Fruit fly (Drosophila melanogaster) whole organism, embryonic: ENCODE measurements around the gene Vha16-5.
A peak's percentile ranks its signal among the peaks of the same experiment; 100 is the strongest.

Experiments used
- Bdp1 ChIP-seq: fragments of 200-800 bp; sonication (Bioruptor generic); optimal IDR thresholded peaks from 3 replicates; lab custom pipeline; 2016; ENCODE audit warnings: missing biosample characterization, missing genetic modification characterization
- CG1024 ChIP-seq: fragments of 200-800 bp; sonication (Bioruptor generic); IDR thresholded peaks from 2 replicates; pipeline ENCODE4 v1.3.6; 2022; ENCODE audit warnings: missing biosample characterization, missing genetic modification characterization
- CG10979 ChIP-seq: fragments of 200-800 bp; sonication (Bioruptor generic); optimal IDR thresholded peaks from 2 replicates; lab custom pipeline; 2018; ENCODE audit warnings: missing biosample characterization, mild to moderate bottlenecking, missing genetic modification characterization, moderate library complexity
- CG11456 ChIP-seq: fragments of 200-800 bp; sonication (Bioruptor generic); IDR thresholded peaks from 3 replicates; pipeline ENCODE4 v1.3.6; 2022; ENCODE audit warnings: missing biosample characterization, missing genetic modification characterization
- CG11504 ChIP-seq: fragments of 200-800 bp; sonication (Bioruptor generic); optimal IDR thresholded peaks from 3 replicates; lab custom pipeline; 2019; ENCODE audit warnings: missing biosample characterization, mild to moderate bottlenecking, missing genetic modification characterization, moderate library complexity
- CG11560 ChIP-seq: fragments of 200-800 bp; sonication (Bioruptor generic); IDR thresholded peaks from 3 replicates; pipeline ENCODE4 v1.3.6; 2022; ENCODE audit warnings: missing biosample characterization, missing genetic modification characterization
- CG14965 ChIP-seq: fragments of 200-800 bp; sonication (Bioruptor generic); optimal IDR thresholded peaks from 2 replicates; lab custom pipeline; 2016; ENCODE audit warnings: missing biosample characterization, missing genetic modification characterization, borderline replicate concordance
- CG17912 ChIP-seq: fragments of 200-800 bp; sonication (Bioruptor generic); optimal IDR thresholded peaks from 2 replicates; lab custom pipeline; 2018; ENCODE audit warnings: missing biosample characterization, mild to moderate bottlenecking, missing genetic modification characterization
- CG1832 ChIP-seq: fragments of 200-800 bp; sonication (Bioruptor generic); optimal IDR thresholded peaks from 2 replicates; lab custom pipeline; 2017; ENCODE audit warnings: missing biosample characterization, mild to moderate bottlenecking, missing genetic modification characterization, inconsistent platforms
- CG2120 ChIP-seq: fragments of 200-800 bp; sonication (Bioruptor generic); optimal IDR thresholded peaks from 3 replicates; lab custom pipeline; 2016; ENCODE audit warnings: missing biosample characterization, missing genetic modification characterization
- CG2129 ChIP-seq: fragments of 200-800 bp; sonication (Bioruptor generic); IDR thresholded peaks from 2 replicates; pipeline ENCODE4 v1.3.6; 2022; ENCODE audit warnings: missing biosample characterization, missing genetic modification characterization; ENCODE audit not compliant: partially characterized antibody
- CG3163 ChIP-seq: fragments of 200-800 bp; sonication (Bioruptor generic); optimal IDR thresholded peaks from 3 replicates; lab custom pipeline; 2016; ENCODE audit warnings: missing biosample characterization, missing genetic modification characterization
- CG34224 ChIP-seq: fragments of 200-800 bp; sonication (Bioruptor generic); IDR thresholded peaks from 3 replicates; pipeline ENCODE4 v1.3.6; 2022; ENCODE audit warnings: missing biosample characterization, missing genetic modification characterization; ENCODE audit not compliant: partially characterized antibody
- CG4617 ChIP-seq: fragments of 200-800 bp; sonication (Bioruptor generic); optimal IDR thresholded peaks from 3 replicates; lab custom pipeline; 2016; ENCODE audit warnings: missing biosample characterization, missing genetic modification characterization, borderline replicate concordance
- CG8388 ChIP-seq: fragments of 200-800 bp; sonication (Bioruptor generic); optimal IDR thresholded peaks from 2 replicates; lab custom pipeline; 2019; ENCODE audit warnings: missing biosample characterization, mild to moderate bottlenecking, missing genetic modification characterization, moderate library complexity
- CHES-1-like ChIP-seq: fragments of 200-800 bp; sonication (Bioruptor generic); optimal IDR thresholded peaks from 2 replicates; lab custom pipeline; 2016; ENCODE audit warnings: missing biosample characterization, missing genetic modification characterization
- Deaf1 ChIP-seq: fragments of 200-800 bp; optimal IDR thresholded peaks from 3 replicates; lab custom pipeline; 2019; ENCODE audit warnings: missing biosample characterization, mild to moderate bottlenecking, missing genetic modification characterization, moderate library complexity
- Dfd ChIP-seq, 2 experiments: fragments of >200 bp; optimal IDR thresholded peaks; 2 replicates each; lab custom pipeline; 2017; ENCODE audit warnings: missing biosample characterization in 2 of 2, missing genetic modification characterization in 2 of 2
- Dp ChIP-seq: fragments of 200-800 bp; sonication (Bioruptor generic); optimal IDR thresholded peaks from 2 replicates; lab custom pipeline; 2018; ENCODE audit warnings: missing biosample characterization, mild to moderate bottlenecking, missing genetic modification characterization, moderate library complexity
- E2f1 ChIP-seq: fragments of 200-800 bp; sonication (Bioruptor generic); IDR thresholded peaks from 2 replicates; pipeline ENCODE4 v1.3.6; 2022; ENCODE audit warnings: missing biosample characterization, missing genetic modification characterization
- HLH4C ChIP-seq: fragments of 200-800 bp; sonication (Bioruptor generic); IDR thresholded peaks from 3 replicates; pipeline ENCODE4 v1.3.6; 2022; ENCODE audit warnings: missing biosample characterization, missing genetic modification characterization; ENCODE audit not compliant: partially characterized antibody
- HLH54F ChIP-seq: fragments of 200-800 bp; sonication (Bioruptor generic); optimal IDR thresholded peaks from 3 replicates; lab custom pipeline; 2016; ENCODE audit warnings: missing biosample characterization, missing genetic modification characterization
- HLHmδ ChIP-seq: fragments of 200-800 bp; sonication (Bioruptor generic); optimal IDR thresholded peaks from 2 replicates; lab custom pipeline; 2018; ENCODE audit warnings: missing biosample characterization, mild to moderate bottlenecking, missing genetic modification characterization, moderate library complexity
- HmgZ ChIP-seq: fragments of 200-800 bp; sonication (Bioruptor generic); optimal IDR thresholded peaks from 2 replicates; lab custom pipeline; 2018; ENCODE audit warnings: missing biosample characterization, mild to moderate bottlenecking, missing genetic modification characterization
- Hsf ChIP-seq: fragments of 200-800 bp; sonication (Bioruptor generic); optimal IDR thresholded peaks from 3 replicates; lab custom pipeline; 2016; ENCODE audit warnings: missing biosample characterization, missing genetic modification characterization
- Mrtf ChIP-seq: fragments of 200-800 bp; sonication (Bioruptor generic); IDR thresholded peaks from 3 replicates; pipeline ENCODE4 v1.3.6; 2022; ENCODE audit warnings: missing biosample characterization, missing genetic modification characterization
- NK7.1 ChIP-seq: fragments of 200-800 bp; sonication (Bioruptor generic); optimal IDR thresholded peaks from 3 replicates; lab custom pipeline; 2016; ENCODE audit warnings: missing biosample characterization, missing genetic modification characterization
- Pdp1 ChIP-seq, 2 experiments: fragments of 200-800 bp; sonication (Bioruptor generic); optimal IDR thresholded peaks; 3 replicates each; lab custom pipeline; 2016; ENCODE audit warnings: missing biosample characterization in 2 of 2, missing genetic modification characterization in 2 of 2, mild to moderate bottlenecking in 1 of 2, moderate library complexity in 1 of 2
- Spps ChIP-seq: fragments of 200-800 bp; sonication (Bioruptor generic); optimal IDR thresholded peaks from 2 replicates; lab custom pipeline; 2018; ENCODE audit warnings: missing biosample characterization, mild to moderate bottlenecking, missing genetic modification characterization
- Tbp ChIP-seq: fragments of >200 bp; optimal IDR thresholded peaks from 2 replicates; lab custom pipeline; 2018; ENCODE audit warnings: missing biosample characterization, missing genetic modification characterization
- Xbp1 ChIP-seq: fragments of 200-800 bp; sonication (Bioruptor generic); optimal IDR thresholded peaks from 3 replicates; lab custom pipeline; 2016; ENCODE audit warnings: missing biosample characterization, mild to moderate bottlenecking, missing genetic modification characterization
- YL-1 ChIP-seq: fragments of 200-800 bp; sonication (Bioruptor generic); optimal IDR thresholded peaks from 3 replicates; lab custom pipeline; 2017; ENCODE audit warnings: missing biosample characterization, mild to moderate bottlenecking, missing genetic modification characterization
- al ChIP-seq: fragments of 200-800 bp; sonication (Bioruptor generic); IDR thresholded peaks from 2 replicates; pipeline ENCODE4 v1.3.6; 2022; ENCODE audit warnings: missing biosample characterization, missing genetic modification characterization
- caup ChIP-seq: fragments of 200-800 bp; sonication (Bioruptor generic); optimal IDR thresholded peaks from 3 replicates; lab custom pipeline; 2017; ENCODE audit warnings: missing biosample characterization, mild to moderate bottlenecking, missing genetic modification characterization, moderate library complexity; ENCODE audit not compliant: severe bottlenecking
- cwo ChIP-seq: fragments of 200-800 bp; sonication (Bioruptor generic); optimal IDR thresholded peaks from 3 replicates; lab custom pipeline; 2017; ENCODE audit warnings: missing biosample characterization, missing genetic modification characterization, mild to moderate bottlenecking, moderate library complexity, missing genetic modification reagents
- da ChIP-seq: fragments of 200-800 bp; sonication (Bioruptor generic); optimal IDR thresholded peaks from 2 replicates; lab custom pipeline; 2016; ENCODE audit warnings: missing biosample characterization, missing genetic modification characterization
- dan ChIP-seq: fragments of 200-800 bp; sonication (Bioruptor generic); IDR thresholded peaks from 2 replicates; pipeline ENCODE4 v1.3.6; 2022; ENCODE audit warnings: missing biosample characterization, missing genetic modification characterization
- grn ChIP-seq: fragments of 200-800 bp; sonication (Bioruptor generic); optimal IDR thresholded peaks from 3 replicates; lab custom pipeline; 2017; ENCODE audit warnings: missing biosample characterization, missing genetic modification characterization
- her ChIP-seq: fragments of 200-800 bp; sonication (Bioruptor generic); optimal IDR thresholded peaks from 2 replicates; lab custom pipeline; 2016; ENCODE audit warnings: missing biosample characterization, missing genetic modification characterization
- jumu ChIP-seq: fragments of 200-800 bp; sonication (Bioruptor generic); optimal IDR thresholded peaks from 3 replicates; lab custom pipeline; 2016; ENCODE audit warnings: missing biosample characterization, missing genetic modification characterization
- knrl ChIP-seq: fragments of 200-800 bp; sonication (Bioruptor generic); IDR thresholded peaks from 3 replicates; pipeline ENCODE4 v1.3.6; 2022; ENCODE audit warnings: missing biosample characterization, missing genetic modification characterization; ENCODE audit not compliant: partially characterized antibody
- lola ChIP-seq, 3 experiments: fragments of >200 bp in 2 of 3; fragments of 200-800 bp in 1 of 3; sonication (Bioruptor generic) in 1 of 3; optimal IDR thresholded peaks; 2 replicates each; lab custom pipeline; 2017 to 2019; ENCODE audit warnings: missing biosample characterization in 3 of 3, missing genetic modification characterization in 3 of 3, mild to moderate bottlenecking in 1 of 3, moderate library complexity in 1 of 3
- ro ChIP-seq: fragments of 200-800 bp; sonication (Bioruptor generic); IDR thresholded peaks from 2 replicates; pipeline ENCODE4 v1.3.6; 2022; ENCODE audit warnings: missing biosample characterization, missing genetic modification characterization
- sqz ChIP-seq: fragments of 200-800 bp; sonication (Bioruptor generic); optimal IDR thresholded peaks from 3 replicates; lab custom pipeline; 2018; ENCODE audit warnings: missing biosample characterization, mild to moderate bottlenecking, missing genetic modification characterization
- tap ChIP-seq: fragments of 200-800 bp; optimal IDR thresholded peaks from 3 replicates; lab custom pipeline; 2019; ENCODE audit warnings: missing biosample characterization, mild to moderate bottlenecking, missing genetic modification characterization, moderate library complexity
- ttk ChIP-seq: fragments of 200-800 bp; sonication (Bioruptor generic); IDR thresholded peaks from 2 replicates; pipeline ENCODE4 v2.1.2; 2022; ENCODE audit warnings: missing biosample characterization, missing genetic modification characterization
- unc-4 ChIP-seq: fragments of 200-800 bp; sonication (Bioruptor generic); IDR thresholded peaks from 2 replicates; pipeline ENCODE4 v1.3.6; 2022; ENCODE audit warnings: missing biosample characterization, missing genetic modification characterization; ENCODE audit not compliant: partially characterized antibody
- zf30C ChIP-seq: fragments of 200-800 bp; sonication (Bioruptor generic); optimal IDR thresholded peaks from 3 replicates; lab custom pipeline; 2018; ENCODE audit warnings: missing biosample characterization, mild to moderate bottlenecking, missing genetic modification characterization
- zfh1 ChIP-seq: fragments of 200-800 bp; sonication (Bioruptor generic); IDR thresholded peaks from 3 replicates; pipeline ENCODE4 v1.3.6; 2022; ENCODE audit warnings: missing biosample characterization, missing genetic modification characterization

The Vha16-5 gene

DNA sequence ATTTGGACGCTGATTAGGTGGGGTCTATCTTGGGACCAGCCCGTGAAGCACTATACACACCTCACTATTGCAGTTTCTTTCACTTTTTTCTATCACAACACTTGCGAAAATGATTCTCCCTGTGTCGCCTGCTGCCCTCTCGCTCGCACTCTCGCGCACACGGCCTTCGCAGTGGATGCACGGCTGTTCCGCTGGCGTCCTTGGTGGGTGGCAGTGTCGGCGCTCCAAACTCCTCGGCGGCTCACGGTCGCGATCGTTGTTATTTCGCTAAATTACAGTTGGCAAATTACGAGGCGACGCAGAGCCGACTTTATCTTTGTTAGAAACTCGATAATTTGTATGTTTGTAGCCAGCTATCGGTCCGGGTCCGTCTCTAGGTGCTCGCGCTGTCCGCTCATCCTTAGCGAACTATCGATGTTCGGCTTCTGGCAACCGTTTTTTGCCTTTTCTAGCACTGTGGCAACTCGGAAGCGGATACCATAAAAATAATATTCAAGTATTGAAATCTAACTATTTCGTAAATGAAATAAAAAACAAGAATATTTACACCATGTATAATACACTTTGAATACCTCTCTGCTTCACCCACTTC is 30.9 kb upstream of the Vha16-5 start, which contains the start of gene Ubc2 (continued):
- TF ChIP-seq CG17912 (GFP tag; lab: Kevin White, UChicago), result no peak
- TF ChIP-seq CG11456 (GFP tag; lab: Robert Waterston, UW), result 0 out of 3 replicates have a peak, but pooled peaks have one; percentile 34
- no peak for TF ChIP-seq da (GFP tag; lab: Kevin White, UChicago)
- TF ChIP-seq HLH4C (GFP tag; lab: Robert Waterston, UW), result peak; percentile 83
- TF ChIP-seq CG2129 (GFP tag; lab: Robert Waterston, UW), result peak; percentile 34; the same call in 1 of the 2 replicates
- no peak for TF ChIP-seq Spps (tag; lab: Kevin White, UChicago)
- no peak for TF ChIP-seq al (GFP tag; lab: Robert Waterston, UW)
- TF ChIP-seq CG1832 (GFP tag; lab: Kevin White, UChicago), result peak; percentile 73
- TF ChIP-seq zfh1 (GFP tag; lab: Robert Waterston, UW), result 0 out of 3 replicates have a peak, but pooled peaks have one; percentile 41
- peak; percentile 46 for TF ChIP-seq Xbp1
- peak; percentile 16 for TF ChIP-seq jumu (GFP tag; lab: Kevin White, UChicago)
- TF ChIP-seq CG11560, result no peak
- peak; percentile 33 for TF ChIP-seq CHES-1-like (GFP tag; lab: Kevin White, UChicago)
- TF ChIP-seq CG14965 (GFP tag; lab: Kevin White, UChicago), result no peak
- no peak for TF ChIP-seq grn (GFP tag; lab: Kevin White, UChicago)
- TF ChIP-seq CG11504 (tag; lab: Kevin White, UChicago), result no peak
- peak; percentile 82 for TF ChIP-seq unc-4 (GFP tag; lab: Robert Waterston, UW)
- no peak for TF ChIP-seq HLHmδ (GFP tag; lab: Kevin White, UChicago)
- no peak for TF ChIP-seq ttk (GFP tag; lab: Robert Waterston, UW)
- no peak for TF ChIP-seq E2f1 (GFP tag; lab: Robert Waterston, UW)
- peak; percentile 38 for TF ChIP-seq HmgZ (tag; lab: Kevin White, UChicago)
- no peak for TF ChIP-seq cwo
- TF ChIP-seq CG1024 (GFP tag; lab: Robert Waterston, UW), result no peak
- TF ChIP-seq YL-1 (GFP tag; lab: Kevin White, UChicago), result peak; percentile 54
- no peak for TF ChIP-seq tap
- TF ChIP-seq Bdp1 (GFP tag; lab: Kevin White, UChicago), result no peak
- TF ChIP-seq knrl (GFP tag; lab: Robert Waterston, UW), result peak; percentile 83
- TF ChIP-seq CG2120, result peak; percentile 66
- no peak for TF ChIP-seq dan (GFP tag; lab: Robert Waterston, UW)
- peak; percentile 14 for TF ChIP-seq sqz
- TF ChIP-seq ro (GFP tag; lab: Robert Waterston, UW), result no peak
- TF ChIP-seq NK7.1 (GFP tag; lab: Kevin White, UChicago), result no peak
- TF ChIP-seq CG3163, result no peak
- no peak for TF ChIP-seq Dfd (GFP tag; optimal IDR thresholded peaks at IDR 0.05; lab: Kevin White, UChicago)
- TF ChIP-seq caup (GFP tag; lab: Kevin White, UChicago), result no peak
- peak in 1 of 2 experiments; percentile 41 for TF ChIP-seq Pdp1 (GFP tag; optimal IDR thresholded peaks at IDR 0.05; lab: Kevin White, UChicago)
- no peak for TF ChIP-seq CG8388
- TF ChIP-seq CG4617 (GFP tag; lab: Kevin White, UChicago), result peak; percentile 79
- no peak for TF ChIP-seq zf30C (GFP tag; lab: Kevin White, UChicago)
- peak; percentile 69 for TF ChIP-seq Dp (GFP tag; lab: Kevin White, UChicago)
- peak; percentile 34 for TF ChIP-seq Hsf (GFP tag; lab: Kevin White, UChicago)
- TF ChIP-seq CG10979, result peak; percentile 10
- TF ChIP-seq Tbp, result no peak
- TF ChIP-seq Mrtf (GFP tag; lab: Robert Waterston, UW), result no peak
- TF ChIP-seq HLH54F (GFP tag; lab: Kevin White, UChicago), result peak; percentile 20
- no peak for TF ChIP-seq her (GFP tag; lab: Kevin White, UChicago)
- no peak for TF ChIP-seq Deaf1 (tag; lab: Kevin White, UChicago)
- peak; percentile 85 for TF ChIP-seq CG34224 (GFP tag; lab: Robert Waterston, UW)
- TF ChIP-seq lola (GFP tag; optimal IDR thresholded peaks at IDR 0.05; lab: Kevin White, UChicago), result no peak
